Worm (Caenorhabditis elegans) whole organism, late embryonic: ENCODE results near the gene sax-7.

Experiments
- dve-1 ChIP-seq: sonication (generic microtip); optimal IDR thresholded peaks from 2 replicates; lab custom pipeline; 2017; ENCODE audit warnings: antibody characterized with exemption, mild to moderate bottlenecking, missing genetic modification characterization, missing compliant biosample characterization
- elt-2 ChIP-seq: sonication (generic microtip); optimal IDR thresholded peaks from 2 replicates; lab custom pipeline; 2016; ENCODE audit warnings: missing genetic modification reagents, missing genetic modification characterization, missing compliant biosample characterization
- pax-1 ChIP-seq: fragments of 150-350 bp; optimal IDR thresholded peaks from 2 replicates; lab custom pipeline; 2014; ENCODE audit warnings: missing biosample characterization, missing genetic modification characterization
- pros-1 ChIP-seq: fragments of 150-350 bp; optimal IDR thresholded peaks from 2 replicates; lab custom pipeline; 2014; ENCODE audit warnings: missing biosample characterization, missing genetic modification reagents, missing genetic modification characterization

sax-7 gene

ce11 chrIV:8133536-8133935, 71.1 kb downstream of the sax-7 start, which contains the start of gene sph-1:
TSS of gene sph-1 (minus strand) at chrIV:8133558.
- TF ChIP-seq pax-1 (tag; lab: Kevin White, UChicago) (peak; percentile 74), elt-2 (peak; percentile 58), pros-1 (tag; lab: Kevin White, UChicago) (no peak), dve-1 (tag; lab: Kevin White, UChicago) (peak; percentile 31)
